Worm (Caenorhabditis elegans): Measurements from ENCODE around the gene K05F1.8.

DNA sequence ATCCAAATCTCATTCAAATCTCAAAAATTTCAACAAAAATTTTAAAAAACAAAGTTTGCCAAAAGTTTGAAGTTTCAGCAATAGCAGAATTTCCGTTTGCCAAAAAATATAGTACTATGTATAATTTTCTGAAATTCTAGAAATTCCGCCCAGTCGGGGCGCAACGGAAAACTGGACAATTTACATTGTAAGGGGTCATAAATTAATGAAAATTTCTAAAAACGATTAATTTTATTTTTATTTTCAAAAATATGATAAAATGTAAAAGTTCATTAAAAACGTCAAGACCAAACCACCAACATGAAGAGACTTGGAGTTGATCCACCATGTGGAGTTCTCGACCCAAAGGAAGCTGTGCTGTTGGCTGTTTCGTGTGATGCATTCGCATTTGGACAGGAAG, 18.8 kb upstream of the K05F1.8 start, which contains the start of gene ZK1248.4:
- TF ChIP-seq ama-1 (optimal IDR thresholded peaks at IDR 0.05) (no peak), flt-1 (GFP tag; IDR thresholded peaks at IDR 0.05) (no peak), hmbx-1 (tag; optimal IDR thresholded peaks at IDR 0.05) (no peak), ceh-36 (tag; optimal IDR thresholded peaks at IDR 0.05) (no peak), hnd-1 (tag; optimal IDR thresholded peaks at IDR 0.05) (no peak), scrt-1 (GFP tag; IDR thresholded peaks at IDR 0.05) (no peak), hmg-4 (GFP tag; optimal IDR thresholded peaks at IDR 0.05) (no peak), tra-4 (tag; optimal IDR thresholded peaks at IDR 0.05) (no peak), F13C5.2 (tag; optimal IDR thresholded peaks at IDR 0.05) (no peak), aly-1 (tag; optimal IDR thresholded peaks at IDR 0.05) (no peak), tbx-37 (GFP tag; conservative IDR thresholded peaks at IDR 0.05) (no peak), ceh-13 (GFP tag; optimal IDR thresholded peaks at IDR 0.05) (no peak), B0310.2 (tag; optimal IDR thresholded peaks at IDR 0.05) (no peak)
